Fruit fly (Drosophila melanogaster) whole organism, embryonic: Measurements from ENCODE around the gene mbm.

Experiments used
- Atf3 ChIP-seq: fragments of 200-800 bp; sonication (Bioruptor generic); optimal IDR thresholded peaks from 3 replicates; lab custom pipeline; 2016; ENCODE audit warnings: missing biosample characterization, missing genetic modification characterization
- B-H2 ChIP-seq: fragments of 200-800 bp; sonication (Bioruptor generic); optimal IDR thresholded peaks from 2 replicates; lab custom pipeline; 2018; ENCODE audit warnings: missing biosample characterization, mild to moderate bottlenecking, missing genetic modification characterization
- CG1024 ChIP-seq: fragments of 200-800 bp; sonication (Bioruptor generic); IDR thresholded peaks from 2 replicates; pipeline ENCODE4 v1.3.6; 2022; ENCODE audit warnings: missing biosample characterization, missing genetic modification characterization
- CG10366 ChIP-seq: fragments of 200-800 bp; sonication (Bioruptor generic); IDR thresholded peaks from 2 replicates; pipeline ENCODE4 v1.3.6; 2022; ENCODE audit warnings: missing biosample characterization, missing genetic modification characterization
- CG10654 ChIP-seq: fragments of 200-800 bp; sonication (Bioruptor generic); optimal IDR thresholded peaks from 2 replicates; lab custom pipeline; 2016; ENCODE audit warnings: missing biosample characterization, missing genetic modification characterization
- CG11085 ChIP-seq: fragments of 200-800 bp; sonication (Bioruptor generic); IDR thresholded peaks from 2 replicates; pipeline ENCODE4 v1.3.6; 2022; ENCODE audit warnings: missing biosample characterization, missing genetic modification characterization
- CG11456 ChIP-seq: fragments of 200-800 bp; sonication (Bioruptor generic); IDR thresholded peaks from 3 replicates; pipeline ENCODE4 v1.3.6; 2022; ENCODE audit warnings: missing biosample characterization, missing genetic modification characterization
- CG12071 ChIP-seq: fragments of 200-800 bp; sonication (Bioruptor generic); optimal IDR thresholded peaks from 3 replicates; lab custom pipeline; 2018; ENCODE audit warnings: missing biosample characterization, mild to moderate bottlenecking, missing genetic modification characterization
- CG12299 ChIP-seq: fragments of 200-800 bp; sonication (Bioruptor generic); optimal IDR thresholded peaks from 2 replicates; lab custom pipeline; 2018; ENCODE audit warnings: missing biosample characterization, mild to moderate bottlenecking, missing genetic modification characterization
- CG13123 ChIP-seq: fragments of 200-800 bp; sonication (Bioruptor generic); optimal IDR thresholded peaks from 2 replicates; lab custom pipeline; 2016; ENCODE audit warnings: missing biosample characterization, missing genetic modification characterization
- CG15479 ChIP-seq: fragments of 200-800 bp; sonication (Bioruptor generic); optimal IDR thresholded peaks from 3 replicates; lab custom pipeline; 2019; ENCODE audit warnings: missing biosample characterization, mild to moderate bottlenecking, missing genetic modification characterization, moderate library complexity
- CG18619 ChIP-seq: fragments of 200-800 bp; sonication (Bioruptor generic); optimal IDR thresholded peaks from 3 replicates; lab custom pipeline; 2017; ENCODE audit warnings: missing biosample characterization, mild to moderate bottlenecking, missing genetic modification characterization
- CG2116 ChIP-seq: fragments of 200-800 bp; sonication (Bioruptor generic); optimal IDR thresholded peaks from 3 replicates; lab custom pipeline; 2018; ENCODE audit warnings: missing biosample characterization, mild to moderate bottlenecking, missing genetic modification characterization
- CG2120 ChIP-seq: fragments of 200-800 bp; sonication (Bioruptor generic); optimal IDR thresholded peaks from 3 replicates; lab custom pipeline; 2016; ENCODE audit warnings: missing biosample characterization, missing genetic modification characterization
- CG3065 ChIP-seq: fragments of 200-800 bp; sonication (Bioruptor generic); optimal IDR thresholded peaks from 2 replicates; lab custom pipeline; 2016; ENCODE audit warnings: missing biosample characterization, missing genetic modification characterization
- CG31365 ChIP-seq: fragments of 200-800 bp; sonication (Bioruptor generic); optimal IDR thresholded peaks from 2 replicates; lab custom pipeline; 2018; ENCODE audit warnings: missing biosample characterization, mild to moderate bottlenecking, missing genetic modification characterization
- CG3838 ChIP-seq: fragments of 200-800 bp; sonication (Bioruptor generic); optimal IDR thresholded peaks from 3 replicates; lab custom pipeline; 2016; ENCODE audit warnings: missing biosample characterization, missing genetic modification characterization
- CG5953 ChIP-seq: fragments of 200-800 bp; sonication (Bioruptor generic); IDR thresholded peaks from 2 replicates; pipeline ENCODE4 v1.3.6; 2022; ENCODE audit warnings: missing biosample characterization, missing genetic modification characterization
- CG6689 ChIP-seq: fragments of 200-800 bp; sonication (Bioruptor generic); IDR thresholded peaks from 2 replicates; pipeline ENCODE4 v1.3.6; 2022; ENCODE audit warnings: missing biosample characterization, missing genetic modification characterization
- CG9727 ChIP-seq: fragments of 200-800 bp; sonication (Bioruptor generic); optimal IDR thresholded peaks from 3 replicates; lab custom pipeline; 2017; ENCODE audit warnings: missing biosample characterization, mild to moderate bottlenecking, missing genetic modification characterization
- D ChIP-seq, 2 experiments: fragments of 200-800 bp in 1 of 2; fragments of >200 bp in 1 of 2; sonication (Bioruptor generic) in 1 of 2; optimal IDR thresholded peaks; 2 replicates in 1 of 2; 3 replicates in 1 of 2; lab custom pipeline; 2017; ENCODE audit warnings: mild to moderate bottlenecking in 1 of 2, missing biosample characterization in 1 of 2, missing genetic modification characterization in 1 of 2, missing genetic modification reagents in 1 of 2
- Eip74EF ChIP-seq, 2 experiments: fragments of 200-800 bp in 1 of 2; fragments of >200 bp in 1 of 2; sonication (Bioruptor generic) in 1 of 2; optimal IDR thresholded peaks; 2 replicates each; lab custom pipeline; 2017 to 2019; ENCODE audit warnings: missing biosample characterization in 2 of 2, missing genetic modification characterization in 2 of 2, mild to moderate bottlenecking in 1 of 2, moderate library complexity in 1 of 2
- Ets65A ChIP-seq: fragments of 200-800 bp; sonication (Bioruptor generic); peaks from one replicate; lab custom pipeline; 2016; ENCODE audit warnings: missing biosample characterization, missing genetic modification characterization
- Ets97D ChIP-seq: fragments of 200-800 bp; sonication (Bioruptor generic); optimal IDR thresholded peaks from 3 replicates; lab custom pipeline; 2016; ENCODE audit warnings: missing biosample characterization, missing genetic modification characterization
- Fer3 ChIP-seq: fragments of 200-800 bp; sonication (Bioruptor generic); optimal IDR thresholded peaks from 2 replicates; lab custom pipeline; 2018; ENCODE audit warnings: missing biosample characterization, mild to moderate bottlenecking, missing genetic modification characterization, moderate library complexity
- HLH54F ChIP-seq: fragments of 200-800 bp; sonication (Bioruptor generic); optimal IDR thresholded peaks from 3 replicates; lab custom pipeline; 2016; ENCODE audit warnings: missing biosample characterization, missing genetic modification characterization
- Hr39 ChIP-seq: fragments of >200 bp; optimal IDR thresholded peaks from 2 replicates; lab custom pipeline; 2017
- Opbp ChIP-seq: fragments of 200-800 bp; sonication (Bioruptor generic); IDR thresholded peaks from 3 replicates; pipeline ENCODE4 v1.3.6; 2022; ENCODE audit warnings: missing biosample characterization, missing genetic modification characterization; ENCODE audit not compliant: partially characterized antibody
- Scr ChIP-seq: fragments of 200-800 bp; sonication (Bioruptor generic); IDR thresholded peaks from 2 replicates; pipeline ENCODE4 v1.3.6; 2022; ENCODE audit warnings: missing biosample characterization, missing genetic modification characterization; ENCODE audit not compliant: partially characterized antibody
- Six4 ChIP-seq: fragments of 200-800 bp; sonication (Bioruptor generic); optimal IDR thresholded peaks from 2 replicates; lab custom pipeline; 2016; ENCODE audit warnings: missing biosample characterization, missing genetic modification characterization
- Sry-δ ChIP-seq: fragments of 200-800 bp; sonication (Bioruptor generic); optimal IDR thresholded peaks from 2 replicates; lab custom pipeline; 2016; ENCODE audit warnings: missing biosample characterization, missing genetic modification characterization
- abd-A ChIP-seq: fragments of 200-800 bp; sonication (Bioruptor generic); optimal IDR thresholded peaks from 3 replicates; lab custom pipeline; 2019; ENCODE audit warnings: missing biosample characterization, mild to moderate bottlenecking, missing genetic modification characterization, moderate library complexity
- ase ChIP-seq: fragments of 200-800 bp; sonication (Bioruptor generic); IDR thresholded peaks from 3 replicates; pipeline ENCODE4 v1.3.6; 2022; ENCODE audit warnings: missing biosample characterization, missing genetic modification characterization
- az2 ChIP-seq: fragments of 200-800 bp; sonication (Bioruptor generic); optimal IDR thresholded peaks from 3 replicates; lab custom pipeline; 2016; ENCODE audit warnings: missing biosample characterization, missing genetic modification characterization
- bab2 ChIP-seq: fragments of 200-800 bp; sonication (Bioruptor generic); optimal IDR thresholded peaks from 2 replicates; lab custom pipeline; 2016; ENCODE audit warnings: missing biosample characterization, missing genetic modification characterization
- bcd ChIP-seq: fragments of 200-800 bp; sonication (Bioruptor generic); optimal IDR thresholded peaks from 2 replicates; lab custom pipeline; 2017; ENCODE audit warnings: missing biosample characterization, mild to moderate bottlenecking, missing genetic modification characterization
- eyg ChIP-seq: fragments of 200-800 bp; sonication (Bioruptor generic); optimal IDR thresholded peaks from 3 replicates; lab custom pipeline; 2016; ENCODE audit warnings: missing biosample characterization, missing genetic modification characterization
- gce ChIP-seq: fragments of 200-800 bp; sonication (Bioruptor generic); IDR thresholded peaks from 3 replicates; pipeline ENCODE4 v1.3.6; 2022; ENCODE audit warnings: missing biosample characterization, missing genetic modification characterization
- gsb-n ChIP-seq: fragments of 200-800 bp; sonication (Bioruptor generic); optimal IDR thresholded peaks from 3 replicates; lab custom pipeline; 2018; ENCODE audit warnings: missing biosample characterization, mild to moderate bottlenecking, missing genetic modification characterization
- ken ChIP-seq: fragments of 200-800 bp; sonication (Bioruptor generic); IDR thresholded peaks from 3 replicates; pipeline ENCODE4 v1.3.6; 2022; ENCODE audit warnings: missing biosample characterization, missing genetic modification characterization
- nerfin-1 ChIP-seq: fragments of 200-800 bp; sonication (Bioruptor generic); optimal IDR thresholded peaks from 3 replicates; lab custom pipeline; 2019; ENCODE audit warnings: missing biosample characterization, mild to moderate bottlenecking, missing genetic modification characterization, moderate library complexity
- pfk ChIP-seq: fragments of 200-800 bp; sonication (Bioruptor generic); optimal IDR thresholded peaks from 2 replicates; lab custom pipeline; 2018; ENCODE audit warnings: missing biosample characterization, mild to moderate bottlenecking, missing genetic modification characterization, moderate library complexity
- pnt ChIP-seq: fragments of 200-800 bp; sonication (Bioruptor generic); optimal IDR thresholded peaks from 3 replicates; lab custom pipeline; 2016; ENCODE audit warnings: missing biosample characterization, missing genetic modification characterization
- pros ChIP-seq: fragments of 200-800 bp; sonication (Bioruptor generic); optimal IDR thresholded peaks from 3 replicates; lab custom pipeline; 2019; ENCODE audit warnings: missing biosample characterization, mild to moderate bottlenecking, missing genetic modification characterization, moderate library complexity
- repo ChIP-seq: fragments of 200-800 bp; sonication (Bioruptor generic); optimal IDR thresholded peaks from 2 replicates; lab custom pipeline; 2016; ENCODE audit warnings: missing biosample characterization, missing genetic modification characterization
- row ChIP-seq: fragments of 200-800 bp; sonication (Bioruptor generic); IDR thresholded peaks from 3 replicates; pipeline ENCODE4 v1.3.6; 2022; ENCODE audit warnings: missing biosample characterization, missing genetic modification characterization
- schlank ChIP-seq: fragments of 200-800 bp; sonication (Bioruptor generic); optimal IDR thresholded peaks from 2 replicates; lab custom pipeline; 2018; ENCODE audit warnings: missing biosample characterization, mild to moderate bottlenecking, missing genetic modification characterization
- sim ChIP-seq: fragments of 200-800 bp; sonication (Bioruptor generic); IDR thresholded peaks from 2 replicates; pipeline ENCODE4 v1.3.6; 2022; ENCODE audit warnings: missing biosample characterization, missing genetic modification characterization
- sna ChIP-seq: fragments of 200-800 bp; sonication (Bioruptor generic); IDR thresholded peaks from 2 replicates; pipeline ENCODE4 v1.3.6; 2022; ENCODE audit warnings: missing biosample characterization, missing genetic modification characterization; ENCODE audit not compliant: partially characterized antibody
- so ChIP-seq: fragments of 200-800 bp; sonication (Bioruptor generic); IDR thresholded peaks from 3 replicates; pipeline ENCODE4 v1.3.6; 2022; ENCODE audit warnings: missing biosample characterization, missing genetic modification characterization
- zen2 ChIP-seq: fragments of 200-800 bp; sonication (Bioruptor generic); IDR thresholded peaks from 3 replicates; pipeline ENCODE4 v1.3.6; 2022; ENCODE audit warnings: missing biosample characterization, missing genetic modification characterization; ENCODE audit not compliant: partially characterized antibody

The mbm gene

DNA sequence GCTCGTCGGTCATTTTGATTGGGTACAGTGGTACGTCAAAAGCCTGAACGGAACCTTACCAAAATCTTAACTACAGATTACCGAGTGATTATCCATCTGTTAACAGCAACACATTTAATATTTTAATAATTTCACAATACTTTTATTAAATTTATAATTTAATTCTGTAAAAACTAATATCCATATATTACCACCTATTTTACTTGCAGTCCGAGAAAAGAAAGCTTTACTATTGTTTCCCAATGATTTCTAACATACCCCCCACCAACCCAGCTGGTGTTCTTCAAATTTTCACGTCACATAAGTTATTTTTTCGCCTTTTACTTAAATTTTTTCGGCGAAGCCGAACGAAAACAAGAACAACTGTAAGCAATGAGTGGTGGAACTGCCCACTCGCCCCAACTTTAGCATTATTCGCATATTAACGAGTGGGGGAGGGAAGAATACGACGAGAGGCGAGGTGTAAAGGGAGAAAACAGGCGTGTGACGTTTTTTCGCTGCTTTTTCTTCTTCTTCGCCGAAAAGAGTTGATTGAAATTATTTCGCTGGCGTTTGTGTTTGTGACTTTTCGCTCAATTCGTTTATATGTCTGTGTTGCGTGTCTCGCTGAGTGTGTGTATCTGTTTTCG, 25.6 kb downstream of the mbm start (continued):
- TF ChIP-seq CG1024 (GFP tag; lab: Robert Waterston, UW) (no peak), CG2120 (GFP tag; lab: Kevin White, UChicago) (peak; percentile 66), sim (no peak), Six4 (GFP tag; lab: Kevin White, UChicago) (no peak), Atf3 (GFP tag; lab: Kevin White, UChicago) (no peak), CG18619 (GFP tag; lab: Kevin White, UChicago) (peak; percentile 73), CG13123 (GFP tag; lab: Kevin White, UChicago) (no peak), row (GFP tag; lab: Robert Waterston, UW) (peak; percentile 55), CG10366 (peak; percentile 26; the same call in 1 of the 2 replicates), CG11085 (GFP tag; lab: Robert Waterston, UW) (no peak), Ets97D (GFP tag; lab: Kevin White, UChicago) (no peak), CG6689 (GFP tag; lab: Robert Waterston, UW) (no peak), gsb-n (no peak), CG31365 (tag; lab: Kevin White, UChicago) (no peak), CG2116 (no peak), CG15479 (GFP tag; lab: Kevin White, UChicago) (no peak), Opbp (no peak; the same call in 2 of the 3 replicates), Hr39 (lab: Kevin White, UChicago) (no peak), CG9727 (GFP tag; lab: Kevin White, UChicago) (peak; percentile 80), pros (GFP tag; lab: Kevin White, UChicago) (no peak), HLH54F (no peak), schlank (no peak), repo (GFP tag; lab: Kevin White, UChicago) (no peak), bab2 (GFP tag; lab: Kevin White, UChicago) (no peak), az2 (GFP tag; lab: Kevin White, UChicago) (peak; percentile 23), CG3065 (no peak), so (GFP tag; lab: Robert Waterston, UW) (no peak), Ets65A (GFP tag; lab: Kevin White, UChicago) (peak; percentile 73), sna (GFP tag; lab: Robert Waterston, UW) (no peak), CG11456 (GFP tag; lab: Robert Waterston, UW) (no peak), CG12071 (GFP tag; lab: Kevin White, UChicago) (peak; percentile 9), D (optimal IDR thresholded peaks at IDR 0.05; lab: Kevin White, UChicago) (no peak), D (GFP tag; optimal IDR thresholded peaks at IDR 0.05; lab: Kevin White, UChicago) (no peak), nerfin-1 (tag; lab: Kevin White, UChicago) (no peak), pfk (GFP tag; lab: Kevin White, UChicago) (no peak), Scr (GFP tag; lab: Robert Waterston, UW) (no peak), bcd (GFP tag; lab: Kevin White, UChicago) (peak; percentile 60), B-H2 (GFP tag; lab: Kevin White, UChicago) (peak; percentile 32), CG5953 (GFP tag; lab: Robert Waterston, UW) (no peak), CG10654 (GFP tag; lab: Kevin White, UChicago) (peak; percentile 22), abd-A (tag; lab: Kevin White, UChicago) (peak; percentile 74), eyg (GFP tag; lab: Kevin White, UChicago) (no peak), pnt (no peak), CG12299 (tag; lab: Kevin White, UChicago) (no peak), Sry-δ (no peak), gce (GFP tag; lab: Robert Waterston, UW) (no peak), ken (GFP tag; lab: Robert Waterston, UW) (no peak), zen2 (no peak), Eip74EF (GFP tag; optimal IDR thresholded peaks at IDR 0.05; lab: Kevin White, UChicago) (peak in 1 of 2 experiments; percentile 10), Fer3 (peak; percentile 46), ase (GFP tag; lab: Robert Waterston, UW) (no peak), CG3838 (GFP tag; lab: Kevin White, UChicago) (peak; percentile 13)
